Fruit fly (Drosophila melanogaster) whole organism, embryonic: ENCODE data around the gene CG5892.

ENCODE experiments used
- CG1024 ChIP-seq: fragments of 200-800 bp; sonication (Bioruptor generic); IDR thresholded peaks from 2 replicates; pipeline ENCODE4 v1.3.6; 2022; ENCODE audit warnings: missing biosample characterization, missing genetic modification characterization
- CG11085 ChIP-seq: fragments of 200-800 bp; sonication (Bioruptor generic); IDR thresholded peaks from 2 replicates; pipeline ENCODE4 v1.3.6; 2022; ENCODE audit warnings: missing biosample characterization, missing genetic modification characterization
- CG12391 ChIP-seq: fragments of 200-800 bp; sonication (Bioruptor generic); optimal IDR thresholded peaks from 3 replicates; lab custom pipeline; 2018; ENCODE audit warnings: missing biosample characterization, mild to moderate bottlenecking, missing genetic modification characterization, moderate library complexity
- CG12659 ChIP-seq: fragments of 200-800 bp; sonication (Bioruptor generic); optimal IDR thresholded peaks from 3 replicates; lab custom pipeline; 2017; ENCODE audit warnings: mild to moderate bottlenecking, missing biosample characterization, missing genetic modification reagents, missing genetic modification characterization
- CG12744 ChIP-seq: fragments of 200-800 bp; sonication (Bioruptor generic); optimal IDR thresholded peaks from 2 replicates; lab custom pipeline; 2016; ENCODE audit warnings: missing biosample characterization, missing genetic modification characterization
- CG15269 ChIP-seq: fragments of 200-800 bp; sonication (Bioruptor generic); optimal IDR thresholded peaks from 2 replicates; lab custom pipeline; 2018; ENCODE audit warnings: missing biosample characterization, mild to moderate bottlenecking, missing genetic modification characterization, moderate library complexity
- CG16815 ChIP-seq: fragments of 200-800 bp; sonication (Bioruptor generic); optimal IDR thresholded peaks from 3 replicates; lab custom pipeline; 2017; ENCODE audit warnings: missing biosample characterization, mild to moderate bottlenecking, missing genetic modification characterization
- CG17612 ChIP-seq: fragments of 200-800 bp; sonication (Bioruptor generic); IDR thresholded peaks from 2 replicates; pipeline ENCODE4 v1.3.6; 2022; ENCODE audit warnings: missing biosample characterization, missing genetic modification characterization
- CG18476 ChIP-seq: fragments of 200-800 bp; sonication (Bioruptor generic); optimal IDR thresholded peaks from 2 replicates; lab custom pipeline; 2016; ENCODE audit warnings: missing biosample characterization, mild to moderate bottlenecking, missing genetic modification characterization
- CG2889 ChIP-seq: fragments of 200-800 bp; sonication (Bioruptor generic); IDR thresholded peaks from 3 replicates; pipeline ENCODE4 v1.3.6; 2022; ENCODE audit warnings: missing biosample characterization, missing genetic modification characterization
- CG31441 ChIP-seq: fragments of 200-800 bp; sonication (Bioruptor generic); IDR thresholded peaks from 2 replicates; pipeline ENCODE4 v1.3.6; 2022; ENCODE audit warnings: missing biosample characterization, missing genetic modification characterization
- CG34422 ChIP-seq: fragments of 200-800 bp; sonication (Bioruptor generic); IDR thresholded peaks from 3 replicates; pipeline ENCODE4 v1.3.6; 2022; ENCODE audit warnings: missing biosample characterization, missing genetic modification characterization
- CG3838 ChIP-seq: fragments of 200-800 bp; sonication (Bioruptor generic); optimal IDR thresholded peaks from 3 replicates; lab custom pipeline; 2016; ENCODE audit warnings: missing biosample characterization, missing genetic modification characterization
- CG43689 ChIP-seq: fragments of 200-800 bp; sonication (Bioruptor generic); IDR thresholded peaks from 2 replicates; pipeline ENCODE4 v1.3.6; 2022; ENCODE audit warnings: missing biosample characterization, missing genetic modification characterization
- CG5245 ChIP-seq: fragments of 200-800 bp; sonication (Bioruptor generic); optimal IDR thresholded peaks from 3 replicates; lab custom pipeline; 2016; ENCODE audit warnings: missing biosample characterization, missing genetic modification characterization
- CG6689 ChIP-seq: fragments of 200-800 bp; sonication (Bioruptor generic); IDR thresholded peaks from 2 replicates; pipeline ENCODE4 v1.3.6; 2022; ENCODE audit warnings: missing biosample characterization, missing genetic modification characterization
- CG9215 ChIP-seq: fragments of 200-800 bp; sonication (Bioruptor generic); IDR thresholded peaks from 2 replicates; pipeline ENCODE4 v1.3.6; 2022; ENCODE audit warnings: missing biosample characterization, missing genetic modification characterization
- CG9437 ChIP-seq: fragments of 200-800 bp; sonication (Bioruptor generic); optimal IDR thresholded peaks from 2 replicates; lab custom pipeline; 2018; ENCODE audit warnings: missing biosample characterization, mild to moderate bottlenecking, missing genetic modification characterization
- CG9797 ChIP-seq: fragments of 200-800 bp; sonication (Bioruptor generic); optimal IDR thresholded peaks from 3 replicates; lab custom pipeline; 2018; ENCODE audit warnings: missing biosample characterization, mild to moderate bottlenecking, missing genetic modification characterization
- CrebB ChIP-seq: fragments of 200-800 bp; sonication (Bioruptor generic); optimal IDR thresholded peaks from 3 replicates; lab custom pipeline; 2018; ENCODE audit warnings: missing biosample characterization, mild to moderate bottlenecking, missing genetic modification characterization
- D ChIP-seq, 2 experiments: fragments of 200-800 bp in 1 of 2; fragments of >200 bp in 1 of 2; sonication (Bioruptor generic) in 1 of 2; optimal IDR thresholded peaks; 2 replicates in 1 of 2; 3 replicates in 1 of 2; lab custom pipeline; 2017; ENCODE audit warnings: mild to moderate bottlenecking in 1 of 2, missing biosample characterization in 1 of 2, missing genetic modification characterization in 1 of 2, missing genetic modification reagents in 1 of 2
- Deaf1 ChIP-seq: fragments of 200-800 bp; optimal IDR thresholded peaks from 3 replicates; lab custom pipeline; 2019; ENCODE audit warnings: missing biosample characterization, mild to moderate bottlenecking, missing genetic modification characterization, moderate library complexity
- Elba2 ChIP-seq: fragments of 200-800 bp; sonication (Bioruptor generic); optimal IDR thresholded peaks from 3 replicates; lab custom pipeline; 2016; ENCODE audit warnings: missing biosample characterization, missing genetic modification characterization
- Ets65A ChIP-seq: fragments of 200-800 bp; sonication (Bioruptor generic); peaks from one replicate; lab custom pipeline; 2016; ENCODE audit warnings: missing biosample characterization, missing genetic modification characterization
- GATAe ChIP-seq: fragments of 200-800 bp; sonication (Bioruptor generic); conservative IDR thresholded peaks from 2 replicates; pipeline ENCODE4 v1.3.6; 2022; ENCODE audit warnings: missing biosample characterization, missing genetic modification characterization
- Gsc ChIP-seq: fragments of 200-800 bp; sonication (Bioruptor generic); IDR thresholded peaks from 2 replicates; pipeline ENCODE4 v1.3.6; 2022; ENCODE audit warnings: missing biosample characterization, missing genetic modification characterization
- HLH4C ChIP-seq: fragments of 200-800 bp; sonication (Bioruptor generic); IDR thresholded peaks from 3 replicates; pipeline ENCODE4 v1.3.6; 2022; ENCODE audit warnings: missing biosample characterization, missing genetic modification characterization; ENCODE audit not compliant: partially characterized antibody
- HmgD ChIP-seq: fragments of 200-800 bp; sonication (Bioruptor generic); optimal IDR thresholded peaks from 3 replicates; lab custom pipeline; 2016; ENCODE audit warnings: missing biosample characterization, missing genetic modification characterization
- Lpt ChIP-seq: fragments of >200 bp; optimal IDR thresholded peaks from 2 replicates; lab custom pipeline; 2018; ENCODE audit warnings: missing biosample characterization, missing genetic modification characterization
- MTF-1 ChIP-seq: fragments of 200-800 bp; sonication (Bioruptor generic); optimal IDR thresholded peaks from 2 replicates; lab custom pipeline; 2018; ENCODE audit warnings: missing biosample characterization, mild to moderate bottlenecking, missing genetic modification characterization, borderline replicate concordance
- NfI ChIP-seq: fragments of 200-800 bp; sonication (Bioruptor generic); optimal IDR thresholded peaks from 3 replicates; lab custom pipeline; 2018; ENCODE audit warnings: missing biosample characterization, mild to moderate bottlenecking, missing genetic modification characterization, moderate library complexity
- PHDP ChIP-seq: fragments of 200-800 bp; sonication (Bioruptor generic); optimal IDR thresholded peaks from 3 replicates; lab custom pipeline; 2018; ENCODE audit warnings: missing biosample characterization, mild to moderate bottlenecking, missing genetic modification characterization, moderate library complexity
- Pdp1 ChIP-seq, 2 experiments: fragments of 200-800 bp; sonication (Bioruptor generic); optimal IDR thresholded peaks; 3 replicates each; lab custom pipeline; 2016; ENCODE audit warnings: missing biosample characterization in 2 of 2, missing genetic modification characterization in 2 of 2, mild to moderate bottlenecking in 1 of 2, moderate library complexity in 1 of 2
- Ptx1 ChIP-seq: fragments of 200-800 bp; sonication (Bioruptor generic); IDR thresholded peaks from 2 replicates; pipeline ENCODE4 v1.3.6; 2022; ENCODE audit warnings: missing biosample characterization, missing genetic modification characterization
- Spps ChIP-seq: fragments of 200-800 bp; sonication (Bioruptor generic); optimal IDR thresholded peaks from 2 replicates; lab custom pipeline; 2018; ENCODE audit warnings: missing biosample characterization, mild to moderate bottlenecking, missing genetic modification characterization
- Trl ChIP-seq, 3 experiments: fragments of >200 bp in 2 of 3; fragments of 200-800 bp in 1 of 3; sonication (Bioruptor generic) in 1 of 3; optimal IDR thresholded peaks; 2 replicates in 1 of 3; 3 replicates in 2 of 3; lab custom pipeline; 2016 to 2017; ENCODE audit warnings: missing biosample characterization in 1 of 3, missing genetic modification characterization in 1 of 3
- ara ChIP-seq: fragments of 200-800 bp; sonication (Bioruptor generic); IDR thresholded peaks from 2 replicates; pipeline ENCODE4 v1.3.6; 2022; ENCODE audit warnings: missing biosample characterization, missing genetic modification characterization
- crol ChIP-seq: fragments of 200-800 bp; sonication (Bioruptor generic); IDR thresholded peaks from 2 replicates; pipeline ENCODE4 v1.3.6; 2022; ENCODE audit warnings: missing biosample characterization, missing genetic modification characterization
- dan ChIP-seq: fragments of 200-800 bp; sonication (Bioruptor generic); IDR thresholded peaks from 2 replicates; pipeline ENCODE4 v1.3.6; 2022; ENCODE audit warnings: missing biosample characterization, missing genetic modification characterization
- esg ChIP-seq: fragments of 200-800 bp; sonication (Bioruptor generic); conservative IDR thresholded peaks from 2 replicates; pipeline ENCODE4 v1.3.6; 2022; ENCODE audit warnings: missing biosample characterization, missing genetic modification characterization
- fd3F ChIP-seq: fragments of 200-800 bp; sonication (Bioruptor generic); optimal IDR thresholded peaks from 2 replicates; lab custom pipeline; 2018; ENCODE audit warnings: missing biosample characterization, mild to moderate bottlenecking, missing genetic modification characterization, moderate library complexity
- gro ChIP-seq: fragments of 200-800 bp; sonication (Bioruptor generic); optimal IDR thresholded peaks from 2 replicates; lab custom pipeline; 2016; ENCODE audit warnings: missing biosample characterization, missing genetic modification characterization
- hth ChIP-seq: fragments of >200 bp; optimal IDR thresholded peaks from 2 replicates; lab custom pipeline; 2017; ENCODE audit warnings: inconsistent platforms
- ind ChIP-seq: fragments of 200-800 bp; sonication (Bioruptor generic); optimal IDR thresholded peaks from 3 replicates; lab custom pipeline; 2016; ENCODE audit warnings: missing biosample characterization, missing genetic modification characterization
- lbe ChIP-seq: fragments of 200-800 bp; sonication (Bioruptor generic); optimal IDR thresholded peaks from 2 replicates; lab custom pipeline; 2016; ENCODE audit warnings: missing biosample characterization, mild to moderate bottlenecking, missing genetic modification characterization
- pb ChIP-seq: fragments of 200-800 bp; sonication (Bioruptor generic); optimal IDR thresholded peaks from 3 replicates; lab custom pipeline; 2016; ENCODE audit warnings: missing biosample characterization, missing genetic modification characterization
- pfk ChIP-seq: fragments of 200-800 bp; sonication (Bioruptor generic); optimal IDR thresholded peaks from 2 replicates; lab custom pipeline; 2018; ENCODE audit warnings: missing biosample characterization, mild to moderate bottlenecking, missing genetic modification characterization, moderate library complexity
- pho ChIP-seq: fragments of 200-800 bp; sonication (Bioruptor generic); optimal IDR thresholded peaks from 2 replicates; lab custom pipeline; 2016; ENCODE audit warnings: missing biosample characterization, missing genetic modification characterization
- psq ChIP-seq: fragments of 200-800 bp; sonication (Bioruptor generic); optimal IDR thresholded peaks from 2 replicates; lab custom pipeline; 2017; ENCODE audit warnings: missing biosample characterization, missing genetic modification characterization
- sc ChIP-seq, 3 experiments: fragments of >200 bp in 2 of 3; fragments of 200-800 bp in 1 of 3; sonication (Bioruptor generic) in 1 of 3; optimal IDR thresholded peaks; 2 replicates in 2 of 3; 3 replicates in 1 of 3; lab custom pipeline; 2017; ENCODE audit warnings: mild to moderate bottlenecking in 1 of 3, missing biosample characterization in 1 of 3, missing genetic modification characterization in 1 of 3, missing genetic modification reagents in 1 of 3

The CG5892 gene

DNA sequence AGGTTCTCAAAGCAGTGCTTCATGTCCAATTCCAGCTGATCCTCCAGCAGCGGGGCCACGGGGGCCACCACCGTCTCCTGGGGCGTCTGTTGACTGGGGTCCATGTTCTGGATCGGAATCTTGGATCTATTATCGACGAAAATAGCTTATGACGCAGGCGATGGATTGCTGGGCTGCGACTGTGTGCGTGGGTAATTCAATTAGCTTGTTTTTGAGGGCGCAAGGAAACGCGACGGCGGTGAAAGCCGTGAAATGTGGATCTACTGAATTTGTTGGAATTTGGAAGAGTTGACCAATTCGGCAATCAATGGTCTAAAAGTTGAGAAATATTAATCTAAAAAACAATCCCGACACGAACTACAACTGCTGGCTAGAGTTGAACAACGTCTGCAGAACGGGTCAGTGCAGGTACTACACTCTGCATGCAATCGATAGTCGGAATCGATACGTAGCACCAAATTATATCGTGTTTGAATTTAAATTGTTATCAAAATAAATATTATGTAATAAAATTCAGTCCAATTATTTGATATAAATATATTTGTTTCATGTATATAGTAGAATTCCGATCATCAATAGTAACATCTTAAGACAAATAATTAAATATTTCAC, 31.1 kb downstream of the CG5892 start, which contains the start of gene CG3308 (continued):
- TF ChIP-seq Ets65A (GFP tag; lab: Kevin White, UChicago) (no peak), HmgD (GFP tag; lab: Kevin White, UChicago) (peak; percentile 7), pb (GFP tag; lab: Kevin White, UChicago) (no peak), crol (GFP tag; lab: Robert Waterston, UW) (no peak), CG31441 (no peak), Pdp1 (GFP tag; optimal IDR thresholded peaks at IDR 0.05; lab: Kevin White, UChicago) (peak in 1 of 2 experiments; percentile 95), CG12744 (GFP tag; lab: Kevin White, UChicago) (no peak), CG9437 (GFP tag; lab: Kevin White, UChicago) (no peak), CG43689 (GFP tag; lab: Robert Waterston, UW) (no peak), GATAe (GFP tag; lab: Robert Waterston, UW) (no peak), lbe (GFP tag; lab: Kevin White, UChicago) (peak; percentile 50), HLH4C (GFP tag; lab: Robert Waterston, UW) (peak; percentile 80), CG34422 (peak; percentile 39; the same call in 2 of the 3 replicates), CG9215 (no peak), CG11085 (0 out of 2 replicates have a peak, but pooled peaks have one; percentile 20), CG17612 (GFP tag; lab: Robert Waterston, UW) (no peak), dan (GFP tag; lab: Robert Waterston, UW) (no peak), CG9797 (GFP tag; lab: Kevin White, UChicago) (peak; percentile 36), psq (GFP tag; lab: Kevin White, UChicago) (no peak), CG16815 (GFP tag; lab: Kevin White, UChicago) (no peak), Gsc (GFP tag; lab: Robert Waterston, UW) (no peak), Deaf1 (tag; lab: Kevin White, UChicago) (peak; percentile 47), CG1024 (GFP tag; lab: Robert Waterston, UW) (no peak), Trl (optimal IDR thresholded peaks at IDR 0.05; lab: Kevin White, UChicago) (no peak), Trl (GFP tag; optimal IDR thresholded peaks at IDR 0.05; lab: Kevin White, UChicago) (no peak), CG12391 (peak; percentile 30), PHDP (tag; lab: Kevin White, UChicago) (no peak), Ptx1 (GFP tag; lab: Robert Waterston, UW) (no peak), fd3F (GFP tag; lab: Kevin White, UChicago) (no peak), CG2889 (GFP tag; lab: Robert Waterston, UW) (no peak), Elba2 (GFP tag; lab: Kevin White, UChicago) (no peak), CG5245 (GFP tag; lab: Kevin White, UChicago) (peak; percentile 47), ara (GFP tag; lab: Robert Waterston, UW) (no peak), pfk (GFP tag; lab: Kevin White, UChicago) (no peak), CG18476 (GFP tag; lab: Kevin White, UChicago) (peak; percentile 24), Spps (no peak), hth (lab: Kevin White, UChicago) (no peak), NfI (GFP tag; lab: Kevin White, UChicago) (peak; percentile 49), esg (GFP tag; lab: Robert Waterston, UW) (no peak), CG15269 (tag; lab: Kevin White, UChicago) (no peak), MTF-1 (GFP tag; lab: Kevin White, UChicago) (no peak), D (optimal IDR thresholded peaks at IDR 0.05; lab: Kevin White, UChicago) (no peak), D (GFP tag; optimal IDR thresholded peaks at IDR 0.05; lab: Kevin White, UChicago) (no peak), CG6689 (GFP tag; lab: Robert Waterston, UW) (no peak), Lpt (GFP tag; lab: Kevin White, UChicago) (no peak), CG12659 (peak; percentile 47), ind (GFP tag; lab: Kevin White, UChicago) (peak; percentile 38), gro (GFP tag; lab: Kevin White, UChicago) (peak; percentile 65), sc (optimal IDR thresholded peaks at IDR 0.05; lab: Kevin White, UChicago) (no peak), sc (GFP tag; optimal IDR thresholded peaks at IDR 0.05; lab: Kevin White, UChicago) (no peak), CrebB (tag; lab: Kevin White, UChicago) (peak; percentile 7), CG3838 (GFP tag; lab: Kevin White, UChicago) (no peak), pho (GFP tag; lab: Kevin White, UChicago) (no peak)
